Worm (Caenorhabditis elegans) whole organism, L2 larva: Measurements from ENCODE around the gene srh-141.
A peak's percentile ranks its signal among the peaks of the same experiment; 100 is the strongest.

Experiments
- C34F6.9 ChIP-seq: fragments of 150-350 bp; optimal IDR thresholded peaks from 2 replicates; lab custom pipeline; 2014; ENCODE audit warnings: missing biosample characterization, missing genetic modification characterization
- F13H6.1 ChIP-seq: sonication (generic microtip); optimal IDR thresholded peaks from 2 replicates; lab custom pipeline; 2016; ENCODE audit warnings: missing genetic modification characterization, missing compliant biosample characterization
- R02D3.7 ChIP-seq: fragments of 150-350 bp; optimal IDR thresholded peaks from 2 replicates; lab custom pipeline; 2014; ENCODE audit warnings: missing biosample characterization, missing genetic modification characterization
- Y55F3AM.14 ChIP-seq: fragments of 200-800 bp; sonication (Bioruptor generic); optimal IDR thresholded peaks from 2 replicates; lab custom pipeline; 2018; ENCODE audit warnings: mild to moderate bottlenecking, missing genetic modification characterization, missing compliant biosample characterization
- ZK546.5 ChIP-seq: sonication (generic microtip); optimal IDR thresholded peaks from 2 replicates; lab custom pipeline; 2017; ENCODE audit warnings: missing biosample characterization, missing genetic modification characterization
- alr-1 ChIP-seq: fragments of 150-350 bp; optimal IDR thresholded peaks from 2 replicates; lab custom pipeline; 2014; ENCODE audit warnings: missing biosample characterization, missing genetic modification characterization
- aly-2 ChIP-seq: fragments of 150-350 bp; optimal IDR thresholded peaks from 2 replicates; lab custom pipeline; 2014; ENCODE audit warnings: missing biosample characterization, missing genetic modification characterization
- ama-1 ChIP-seq: fragments of 150-350 bp; optimal IDR thresholded peaks from 2 replicates; lab custom pipeline; 2018; ENCODE audit warnings: inconsistent platforms
- blmp-1 ChIP-seq: sonication (generic microtip); optimal IDR thresholded peaks from 2 replicates; lab custom pipeline; 2017; ENCODE audit warnings: missing genetic modification characterization, mild to moderate bottlenecking, missing compliant biosample characterization, antibody characterized with exemption, moderate library complexity; ENCODE audit not compliant: insufficient read depth
- ceh-16 ChIP-seq: fragments of 150-350 bp; optimal IDR thresholded peaks from 2 replicates; lab custom pipeline; 2014; ENCODE audit warnings: missing biosample characterization, missing genetic modification characterization
- ceh-82 ChIP-seq: fragments of 150-350 bp; optimal IDR thresholded peaks from 2 replicates; lab custom pipeline; 2014; ENCODE audit warnings: missing biosample characterization, missing genetic modification characterization
- crh-2 ChIP-seq: sonication (generic microtip); optimal IDR thresholded peaks from 2 replicates; lab custom pipeline; 2017; ENCODE audit warnings: missing biosample characterization, missing genetic modification characterization
- dmd-4 ChIP-seq: sonication (generic microtip); optimal IDR thresholded peaks from 2 replicates; lab custom pipeline; 2017; ENCODE audit warnings: missing biosample characterization, missing genetic modification characterization
- egl-27 ChIP-seq: sonication (generic microtip); optimal IDR thresholded peaks from 3 replicates; lab custom pipeline; 2017; ENCODE audit warnings: missing biosample characterization, missing genetic modification reagents, missing genetic modification characterization
- elt-1 ChIP-seq: fragments of 150-350 bp; optimal IDR thresholded peaks from 2 replicates; lab custom pipeline; 2014; ENCODE audit warnings: missing biosample characterization, missing genetic modification characterization
- elt-3 ChIP-seq: sonication (generic microtip); optimal IDR thresholded peaks from 2 replicates; lab custom pipeline; 2017; ENCODE audit warnings: missing biosample characterization, missing genetic modification characterization
- fos-1 ChIP-seq: fragments of 150-350 bp; optimal IDR thresholded peaks from 2 replicates; lab custom pipeline; 2014; ENCODE audit warnings: missing biosample characterization, missing genetic modification characterization
- gmeb-1 ChIP-seq: fragments of 150-350 bp; optimal IDR thresholded peaks from 2 replicates; lab custom pipeline; 2014; ENCODE audit warnings: missing biosample characterization, missing genetic modification characterization
- lin-11 ChIP-seq: fragments of 150-350 bp; sonication (generic microtip); optimal IDR thresholded peaks from 2 replicates; lab custom pipeline; 2014; ENCODE audit warnings: missing biosample characterization, missing genetic modification characterization, inconsistent platforms, mixed read lengths
- lin-13 ChIP-seq: fragments of 150-350 bp; optimal IDR thresholded peaks from 2 replicates; lab custom pipeline; 2014; ENCODE audit warnings: missing biosample characterization, missing genetic modification reagents, missing genetic modification characterization
- lsy-2 ChIP-seq, 2 experiments: fragments of 150-350 bp in 1 of 2; sonication (generic microtip) in 1 of 2; optimal IDR thresholded peaks; 2 replicates each; lab custom pipeline; 2014 to 2017; ENCODE audit warnings: missing biosample characterization in 2 of 2, missing genetic modification characterization in 2 of 2
- mab-5 ChIP-seq: fragments of 150-350 bp; optimal IDR thresholded peaks from 2 replicates; lab custom pipeline; 2014; ENCODE audit warnings: missing biosample characterization, missing genetic modification characterization
- nhr-10 ChIP-seq: sonication (generic microtip); optimal IDR thresholded peaks from 2 replicates; lab custom pipeline; 2017; ENCODE audit warnings: missing biosample characterization, missing genetic modification characterization
- nhr-11 ChIP-seq: fragments of 150-350 bp; optimal IDR thresholded peaks from 2 replicates; lab custom pipeline; 2014; ENCODE audit warnings: missing biosample characterization, missing genetic modification characterization
- nhr-12 ChIP-seq: fragments of 150-350 bp; optimal IDR thresholded peaks from 2 replicates; lab custom pipeline; 2014; ENCODE audit warnings: missing biosample characterization, missing genetic modification characterization
- nhr-129 ChIP-seq: fragments of 150-350 bp; optimal IDR thresholded peaks from 2 replicates; lab custom pipeline; 2014; ENCODE audit warnings: missing biosample characterization, missing genetic modification characterization
- nhr-21 ChIP-seq: fragments of 150-350 bp; optimal IDR thresholded peaks from 2 replicates; lab custom pipeline; 2014; ENCODE audit warnings: missing biosample characterization, missing genetic modification characterization
- nhr-25 ChIP-seq: fragments of 150-350 bp; sonication (generic microtip); optimal IDR thresholded peaks from 3 replicates; lab custom pipeline; 2014; ENCODE audit warnings: missing biosample characterization, missing genetic modification characterization
- nhr-77 ChIP-seq: fragments of 150-350 bp; optimal IDR thresholded peaks from 2 replicates; lab custom pipeline; 2014; ENCODE audit warnings: missing biosample characterization, missing genetic modification characterization
- sem-4 ChIP-seq: fragments of 150-350 bp; optimal IDR thresholded peaks from 2 replicates; lab custom pipeline; 2014; ENCODE audit warnings: missing biosample characterization, missing genetic modification reagents, missing genetic modification characterization
- skn-1 ChIP-seq: sonication (generic microtip); optimal IDR thresholded peaks from 2 replicates; lab custom pipeline; 2017; ENCODE audit warnings: missing biosample characterization, missing genetic modification characterization
- sma-3 ChIP-seq: sonication (generic microtip); optimal IDR thresholded peaks from 2 replicates; lab custom pipeline; 2016; ENCODE audit warnings: missing genetic modification reagents, missing genetic modification characterization, missing compliant biosample characterization
- sma-9 ChIP-seq, 2 experiments: fragments of 150-350 bp in 1 of 2; sonication (generic microtip) in 1 of 2; optimal IDR thresholded peaks; 2 replicates each; lab custom pipeline; 2014 to 2016; ENCODE audit warnings: missing genetic modification characterization in 2 of 2, mild to moderate bottlenecking in 1 of 2, missing biosample characterization in 1 of 2, missing compliant biosample characterization in 1 of 2, missing genetic modification reagents in 1 of 2, moderate library complexity in 1 of 2
- snpc-4 ChIP-seq: fragments of 150-350 bp; optimal IDR thresholded peaks from 2 replicates; lab custom pipeline; 2014; ENCODE audit warnings: missing biosample characterization, missing genetic modification characterization
- unc-55 ChIP-seq: fragments of 150-350 bp; sonication (generic microtip); optimal IDR thresholded peaks from 3 replicates; lab custom pipeline; 2014; ENCODE audit warnings: missing biosample characterization, missing genetic modification reagents, missing genetic modification characterization
- unc-62 ChIP-seq: fragments of 150-350 bp; optimal IDR thresholded peaks from 2 replicates; lab custom pipeline; 2014; ENCODE audit warnings: missing biosample characterization, missing genetic modification reagents, missing genetic modification characterization
- zag-1 ChIP-seq: fragments of 150-350 bp; optimal IDR thresholded peaks from 2 replicates; lab custom pipeline; 2014; ENCODE audit warnings: missing biosample characterization, missing genetic modification characterization
- ztf-11 ChIP-seq: sonication (generic microtip); optimal IDR thresholded peaks from 2 replicates; lab custom pipeline; 2017; ENCODE audit warnings: missing biosample characterization, missing genetic modification characterization
- ztf-4 ChIP-seq: fragments of 150-350 bp; optimal IDR thresholded peaks from 2 replicates; lab custom pipeline; 2014; ENCODE audit warnings: missing biosample characterization, missing genetic modification characterization

srh-141 gene

DNA sequence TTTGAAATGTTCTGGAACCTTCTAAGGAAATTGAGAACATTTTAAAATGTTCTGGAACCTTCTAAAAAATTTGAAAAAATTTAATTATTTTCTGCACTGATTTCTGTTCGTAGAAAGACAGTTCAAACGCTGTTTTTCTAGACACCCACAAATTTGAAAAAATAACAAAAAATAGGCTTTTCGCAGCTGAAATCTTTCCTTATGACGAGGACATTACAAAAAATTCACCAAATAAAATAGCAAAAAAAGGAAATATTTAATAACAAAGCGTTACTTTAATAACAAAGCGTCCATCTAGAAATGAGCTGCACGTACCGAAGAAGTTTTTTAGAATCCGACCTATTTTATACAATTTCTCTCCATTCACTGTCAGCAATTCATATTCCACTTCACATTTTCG, at the start of gene srh-141:
Gene srh-141, plus strand, starts transcription at position 301 of the 400 bp plus-strand sequence.
- TF ChIP-seq dmd-4 (tag; lab: Kevin White, UChicago) (no peak), sma-9 (GFP tag; optimal IDR thresholded peaks at IDR 0.05; lab: Kevin White, UChicago) (no peak), sma-9 (tag; optimal IDR thresholded peaks at IDR 0.05; lab: Kevin White, UChicago) (no peak), aly-2 (tag; lab: Kevin White, UChicago) (no peak), nhr-10 (tag; lab: Kevin White, UChicago) (no peak), nhr-129 (tag; lab: Kevin White, UChicago) (no peak), nhr-11 (tag; lab: Kevin White, UChicago) (no peak), ztf-4 (tag; lab: Kevin White, UChicago) (no peak), elt-1 (tag; lab: Kevin White, UChicago) (no peak), ceh-16 (no peak), unc-55 (no peak), ama-1 (lab: Kevin White, UChicago) (no peak), C34F6.9 (tag; lab: Kevin White, UChicago) (no peak)

DNA sequence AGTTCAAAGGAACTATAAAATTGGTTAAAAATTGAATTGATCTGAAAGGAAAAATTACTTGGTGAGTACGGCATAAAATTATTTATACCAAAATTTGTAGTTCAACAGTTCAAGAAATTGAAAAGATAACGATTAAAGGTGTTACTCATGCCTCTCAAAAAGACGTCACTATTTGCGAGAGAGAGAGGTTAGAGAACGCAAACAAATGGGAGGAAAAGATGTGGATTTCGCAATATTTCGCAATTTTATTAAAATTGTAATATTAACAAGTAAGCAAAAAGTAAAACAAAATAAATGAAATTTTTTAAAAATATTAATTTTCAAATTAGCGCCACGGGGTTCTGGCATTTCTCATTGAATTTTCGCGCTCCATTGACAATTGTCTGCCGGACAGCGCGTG, 48.6 kb upstream of the srh-141 start, which contains the start of gene F13A7.11:
Gene F13A7.11, minus strand, starts transcription at position 174 of the 400 bp plus-strand sequence.
- TF ChIP-seq sma-3 (GFP tag; lab: Kevin White, UChicago) (peak; percentile 24), sma-9 (GFP tag; optimal IDR thresholded peaks at IDR 0.05; lab: Kevin White, UChicago) (peak; percentile 67), sma-9 (tag; optimal IDR thresholded peaks at IDR 0.05; lab: Kevin White, UChicago) (no peak), sem-4 (tag; lab: Kevin White, UChicago) (no peak), C34F6.9 (tag; lab: Kevin White, UChicago) (peak; percentile 15), crh-2 (tag; lab: Kevin White, UChicago) (peak; percentile 11), ZK546.5 (tag; lab: Kevin White, UChicago) (no peak), gmeb-1 (tag; lab: Kevin White, UChicago) (peak; percentile 37), fos-1 (tag; lab: Kevin White, UChicago) (peak; percentile 80), ztf-11 (tag; lab: Kevin White, UChicago) (no peak), skn-1 (tag; lab: Kevin White, UChicago) (no peak), nhr-129 (tag; lab: Kevin White, UChicago) (peak; percentile 100), nhr-21 (tag; lab: Kevin White, UChicago) (no peak), unc-55 (peak; percentile 40)

DNA sequence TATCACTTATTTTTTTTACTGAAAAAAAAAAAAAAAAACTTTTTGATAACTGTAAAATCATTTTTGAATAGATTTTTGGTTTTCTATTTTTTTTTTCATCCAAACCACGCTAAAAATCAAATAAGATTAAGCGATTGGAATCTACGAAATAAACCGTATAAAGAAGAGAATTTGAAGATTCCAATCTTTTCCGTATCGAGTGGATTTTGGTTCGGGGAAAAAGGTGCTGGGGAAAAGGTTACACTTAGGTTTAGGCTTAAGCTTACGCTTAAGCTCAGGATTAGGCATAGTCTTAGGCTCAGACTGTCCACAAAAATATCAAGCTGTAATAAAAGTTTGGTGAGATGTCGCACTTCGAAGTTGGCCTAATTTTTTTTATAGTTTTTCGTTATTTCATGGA, 48.0 kb upstream of the srh-141 start, which contains the start of gene F13A7.12:
Gene F13A7.12, plus strand, starts transcription at position 301 of the 400 bp plus-strand sequence.
- TF ChIP-seq Y55F3AM.14 (GFP tag; lab: Kevin White, UChicago) (no peak), nhr-129 (tag; lab: Kevin White, UChicago) (no peak), unc-55 (no peak), ceh-82 (no peak), nhr-77 (no peak), ztf-11 (tag; lab: Kevin White, UChicago) (no peak), ZK546.5 (tag; lab: Kevin White, UChicago) (no peak), snpc-4 (tag; lab: Kevin White, UChicago) (no peak), mab-5 (tag; lab: Kevin White, UChicago) (no peak), elt-3 (tag; lab: Kevin White, UChicago) (no peak), lsy-2 (tag; optimal IDR thresholded peaks at IDR 0.05; lab: Kevin White, UChicago) (no peak), sem-4 (tag; lab: Kevin White, UChicago) (no peak), crh-2 (tag; lab: Kevin White, UChicago) (no peak), F13H6.1 (tag; lab: Kevin White, UChicago) (no peak), nhr-25 (tag; lab: Kevin White, UChicago) (no peak), egl-27 (tag; lab: Kevin White, UChicago) (no peak), ceh-16 (no peak)
- TF ChIP-seq, all 48 proteins: peak for 0

DNA sequence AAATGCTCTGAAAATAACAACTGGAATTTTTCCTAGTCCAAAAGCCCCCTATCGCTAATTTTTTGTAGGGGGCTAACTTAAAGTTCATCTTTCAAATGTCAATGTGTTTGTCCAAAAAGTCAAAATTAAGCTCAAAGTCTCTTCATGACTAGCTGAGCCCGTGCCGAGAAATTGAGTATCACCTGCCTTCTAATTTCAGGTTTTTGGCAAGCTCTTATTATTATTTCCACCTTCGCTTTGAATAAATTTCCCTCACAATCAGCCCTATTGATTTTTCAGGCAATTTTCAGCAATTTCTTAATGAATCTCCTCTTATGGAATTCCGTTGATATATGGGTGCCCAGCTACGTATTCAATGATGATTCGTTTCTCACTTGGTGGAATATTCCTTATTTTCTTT, 44.3 kb upstream of the srh-141 start, which contains the start of gene sre-36:
Gene sre-36, plus strand, starts transcription at position 301 of the 400 bp plus-strand sequence.
- TF ChIP-seq nhr-129 (tag; lab: Kevin White, UChicago) (no peak), alr-1 (no peak), ZK546.5 (tag; lab: Kevin White, UChicago) (no peak), ceh-16 (no peak), C34F6.9 (tag; lab: Kevin White, UChicago) (no peak)

DNA sequence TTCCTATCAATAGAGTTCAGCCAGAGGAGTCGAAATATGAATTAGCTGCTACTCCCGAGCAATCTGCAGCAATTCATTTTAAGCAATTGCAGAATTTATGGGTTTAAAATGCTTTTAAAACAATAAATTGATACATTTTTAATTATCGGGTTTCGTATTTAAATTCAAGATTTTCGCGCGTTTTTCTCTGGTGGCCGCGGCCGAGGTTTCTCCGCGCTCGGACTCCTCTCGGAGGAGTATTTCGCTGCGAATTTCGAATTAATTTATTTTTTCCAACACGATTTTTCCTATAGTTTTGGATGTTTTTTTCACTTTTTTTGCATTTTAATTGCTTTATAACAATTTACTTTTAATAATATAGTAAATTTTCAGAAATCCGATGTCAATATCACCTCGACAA, 42.2 kb upstream of the srh-141 start, which contains the start of gene F13A7.14:
Gene F13A7.14, plus strand, starts transcription at position 373 of the 400 bp plus-strand sequence.
- TF ChIP-seq lsy-2 (tag; optimal IDR thresholded peaks at IDR 0.05; lab: Kevin White, UChicago) (peak; percentile 58 to 83), nhr-12 (no peak), unc-55 (peak; percentile 85), nhr-10 (tag; lab: Kevin White, UChicago) (peak; percentile 40), nhr-25 (tag; lab: Kevin White, UChicago) (peak; percentile 68), F13H6.1 (tag; lab: Kevin White, UChicago) (peak; percentile 80), ceh-16 (peak; percentile 77), ama-1 (lab: Kevin White, UChicago) (no peak), sma-9 (GFP tag; optimal IDR thresholded peaks at IDR 0.05; lab: Kevin White, UChicago) (peak; percentile 94), sma-9 (tag; optimal IDR thresholded peaks at IDR 0.05; lab: Kevin White, UChicago) (no peak), nhr-129 (tag; lab: Kevin White, UChicago) (no peak), gmeb-1 (tag; lab: Kevin White, UChicago) (peak; percentile 97), lin-11 (tag; lab: Kevin White, UChicago) (peak; percentile 64), egl-27 (tag; lab: Kevin White, UChicago) (peak; percentile 61), R02D3.7 (tag; lab: Kevin White, UChicago) (peak; percentile 33), skn-1 (tag; lab: Kevin White, UChicago) (no peak), mab-5 (tag; lab: Kevin White, UChicago) (peak; percentile 41), ztf-4 (tag; lab: Kevin White, UChicago) (peak; percentile 28), lin-13 (peak; percentile 79), nhr-21 (tag; lab: Kevin White, UChicago) (peak; percentile 76), crh-2 (tag; lab: Kevin White, UChicago) (peak; percentile 75), zag-1 (no peak), blmp-1 (tag; lab: Kevin White, UChicago) (peak; percentile 16), unc-62 (no peak), fos-1 (tag; lab: Kevin White, UChicago) (peak; percentile 4), dmd-4 (tag; lab: Kevin White, UChicago) (no peak), sem-4 (tag; lab: Kevin White, UChicago) (peak; percentile 58)
